Fruit fly (Drosophila melanogaster) whole organism: ENCODE data around the gene ppk19.

Experiments used
- CG8478 ChIP-seq: fragments of >200 bp; optimal IDR thresholded peaks from 2 replicates; lab custom pipeline; 2018; ENCODE audit warnings: inconsistent platforms
- Dll ChIP-seq: fragments of >200 bp; optimal IDR thresholded peaks from 2 replicates; lab custom pipeline; 2017
- EcR ChIP-seq, 2 experiments: fragments of >200 bp; optimal IDR thresholded peaks; 2 replicates each; lab custom pipeline; 2017; ENCODE audit warnings: missing biosample characterization in 2 of 2, missing genetic modification characterization in 2 of 2, missing genetic modification reagents in 2 of 2
- pan ChIP-seq: fragments of >200 bp; optimal IDR thresholded peaks from 2 replicates; lab custom pipeline; 2017
- psq ChIP-seq: fragments of >200 bp; optimal IDR thresholded peaks from 2 replicates; lab custom pipeline; 2017
- usp ChIP-seq: fragments of >200 bp; optimal IDR thresholded peaks from 2 replicates; lab custom pipeline; 2017; ENCODE audit warnings: missing biosample characterization, missing genetic modification characterization, mixed read lengths

Gene ppk19

dm6 chr3R:29672156-29672555, at the start of gene ppk19:
TSS of gene ppk19 (plus strand) at chr3R:29672456.
- TF ChIP-seq pan (lab: Kevin White, UChicago) (no peak), Dll (no peak), CG8478 (lab: Kevin White, UChicago) (no peak)

dm6 chr3R:29625883-29626282, 46.4 kb upstream of the ppk19 start:
- TF ChIP-seq CG8478 (lab: Kevin White, UChicago) (no peak), psq (lab: Kevin White, UChicago) (no peak), usp (no peak), Dll (no peak), pan (lab: Kevin White, UChicago) (no peak), EcR (GFP tag; optimal IDR thresholded peaks at IDR 0.05; lab: Kevin White, UChicago) (no peak)

- no peak for TF ChIP-seq EcR (GFP tag; optimal IDR thresholded peaks at IDR 0.05; lab: Kevin White, UChicago)
- no peak for TF ChIP-seq Dll
- TF ChIP-seq psq (lab: Kevin White, UChicago) = no peak
- no peak for TF ChIP-seq CG8478 (lab: Kevin White, UChicago)
- TF ChIP-seq pan (lab: Kevin White, UChicago) = no peak
- no peak for TF ChIP-seq usp
Measured at dm6 chr3R:29651488-29651887, 20.8 kb upstream of the ppk19 start.

- TF ChIP-seq CG8478 (lab: Kevin White, UChicago) (no peak), psq (lab: Kevin White, UChicago) (no peak), EcR (GFP tag; optimal IDR thresholded peaks at IDR 0.05; lab: Kevin White, UChicago) (no peak), Dll (no peak), pan (lab: Kevin White, UChicago) (no peak), usp (no peak)
Measured at dm6 chr3R:29659950-29660349, 12.3 kb upstream of the ppk19 start, which contains the start of gene Dop1R2. TSS of gene Dop1R2 (minus strand) at chr3R:29659984.

- TF ChIP-seq CG8478 (lab: Kevin White, UChicago) (no peak), EcR (GFP tag; optimal IDR thresholded peaks at IDR 0.05; lab: Kevin White, UChicago) (no peak), usp (no peak), pan (lab: Kevin White, UChicago) (no peak), Dll (no peak), psq (lab: Kevin White, UChicago) (no peak)
Measured at dm6 chr3R:29664183-29664829, 8.0 kb upstream of the ppk19 start, which contains the start of gene ppk21. TSS of gene ppk21 (plus strand) at chr3R:29664779.

dm6 chr3R:29668777-29669176, 3.5 kb upstream of the ppk19 start, which contains the start of the genes ppk20 and ppk30:
TSS of gene ppk20 (minus strand) at chr3R:29668877.
TSS of gene ppk30 (plus strand) at chr3R:29669149.
- TF ChIP-seq pan (lab: Kevin White, UChicago) = no peak
- TF ChIP-seq CG8478 (lab: Kevin White, UChicago) = no peak
- no peak for TF ChIP-seq psq (lab: Kevin White, UChicago)

- TF ChIP-seq pan (lab: Kevin White, UChicago) (no peak), usp (no peak), psq (lab: Kevin White, UChicago) (no peak), EcR (GFP tag; optimal IDR thresholded peaks at IDR 0.05; lab: Kevin White, UChicago) (no peak), CG8478 (lab: Kevin White, UChicago) (no peak), Dll (no peak)
Measured at dm6 chr3R:29671060-29671707, 1.1 kb upstream of the ppk19 start, which contains the start of gene Obp99a. TSS of gene Obp99a (plus strand) at chr3R:29671657.

dm6 chr3R:29675333-29675732, 3.1 kb downstream of the ppk19 start, which contains the start of the genes Bub3 and Cap-D2:
TSS of gene Bub3 (minus strand) at chr3R:29675421.
TSS of gene Cap-D2 (plus strand) at chr3R:29675651.
- TF ChIP-seq CG8478 (lab: Kevin White, UChicago) (no peak), Dll (no peak), EcR (GFP tag; optimal IDR thresholded peaks at IDR 0.05; lab: Kevin White, UChicago) (no peak), pan (lab: Kevin White, UChicago) (no peak), psq (lab: Kevin White, UChicago) (no peak), usp (no peak)

dm6 chr3R:29681241-29681640, 9.0 kb downstream of the ppk19 start:
- TF ChIP-seq usp (no peak), EcR (GFP tag; optimal IDR thresholded peaks at IDR 0.05; lab: Kevin White, UChicago) (no peak), Dll (no peak), CG8478 (lab: Kevin White, UChicago) (no peak), psq (lab: Kevin White, UChicago) (no peak), pan (lab: Kevin White, UChicago) (no peak)

dm6 chr3R:29682152-29682600, 9.9 kb downstream of the ppk19 start, which contains the start of the genes CG7582 and Gycalpha99B:
TSS of gene CG7582 (minus strand) at chr3R:29682278.
TSS of gene Gycalpha99B (plus strand) at chr3R:29682503.
- TF ChIP-seq usp (no peak), psq (lab: Kevin White, UChicago) (no peak), pan (lab: Kevin White, UChicago) (no peak), EcR (GFP tag; optimal IDR thresholded peaks at IDR 0.05; lab: Kevin White, UChicago) (no peak), Dll (peak; percentile 86)

- no peak for TF ChIP-seq Dll
- TF ChIP-seq EcR (GFP tag; optimal IDR thresholded peaks at IDR 0.05; lab: Kevin White, UChicago) = no peak
- no peak for TF ChIP-seq CG8478 (lab: Kevin White, UChicago)
- TF ChIP-seq psq (lab: Kevin White, UChicago) = no peak
- TF ChIP-seq pan (lab: Kevin White, UChicago) = no peak
Measured at dm6 chr3R:29686698-29687097, 14.4 kb downstream of the ppk19 start.

- TF ChIP-seq psq (lab: Kevin White, UChicago) (no peak), usp (no peak), CG8478 (lab: Kevin White, UChicago) (no peak), Dll (no peak), EcR (GFP tag; optimal IDR thresholded peaks at IDR 0.05; lab: Kevin White, UChicago) (no peak), pan (lab: Kevin White, UChicago) (no peak)
Measured at dm6 chr3R:29689211-29689610, 17.0 kb downstream of the ppk19 start, which contains the start of gene Obp99c. TSS of gene Obp99c (minus strand) at chr3R:29689311.
